Worm (Caenorhabditis elegans): ENCODE data around the gene mpst-7.

ce11 chrV:12964076-12964475 is 3.1 kb upstream of the mpst-7 start, which contains the start of gene srd-35:
- no peak for TF ChIP-seq skn-1 (tag; optimal IDR thresholded peaks at IDR 0.05)
- no peak for TF ChIP-seq ZK546.5 (tag; optimal IDR thresholded peaks at IDR 0.05)
- TF ChIP-seq unc-62 (GFP tag; optimal IDR thresholded peaks at IDR 0.05): no peak
- no peak for TF ChIP-seq aly-2 (tag; optimal IDR thresholded peaks at IDR 0.05)
- no peak for TF ChIP-seq nhr-77 (tag; optimal IDR thresholded peaks at IDR 0.05)
- no peak for TF ChIP-seq lsy-2 (tag; optimal IDR thresholded peaks at IDR 0.05)
- TF ChIP-seq snpc-4 (tag; optimal IDR thresholded peaks at IDR 0.05): no peak
- no peak for TF ChIP-seq blmp-1 (tag; optimal IDR thresholded peaks at IDR 0.05; ENCODE audit: insufficient read depth)
- no peak for TF ChIP-seq F13H6.1 (tag; optimal IDR thresholded peaks at IDR 0.05)
- TF ChIP-seq mdl-1 (tag; optimal IDR thresholded peaks at IDR 0.05): no peak
- no peak for TF ChIP-seq lin-13 (GFP tag; optimal IDR thresholded peaks at IDR 0.05)
